Worm (Caenorhabditis elegans) whole organism, L2 larva: ENCODE measurements around the gene C30F2.2.
A peak's percentile ranks its signal among the peaks of the same experiment; 100 is the strongest.

Experiments
- C34F6.9 ChIP-seq: fragments of 150-350 bp; optimal IDR thresholded peaks from 2 replicates; lab custom pipeline; 2014; ENCODE audit warnings: missing biosample characterization, missing genetic modification characterization
- F13H6.1 ChIP-seq: sonication (generic microtip); optimal IDR thresholded peaks from 2 replicates; lab custom pipeline; 2016; ENCODE audit warnings: missing genetic modification characterization, missing compliant biosample characterization
- R02D3.7 ChIP-seq: fragments of 150-350 bp; optimal IDR thresholded peaks from 2 replicates; lab custom pipeline; 2014; ENCODE audit warnings: missing biosample characterization, missing genetic modification characterization
- ZK546.5 ChIP-seq: sonication (generic microtip); optimal IDR thresholded peaks from 2 replicates; lab custom pipeline; 2017; ENCODE audit warnings: missing biosample characterization, missing genetic modification characterization
- alr-1 ChIP-seq: fragments of 150-350 bp; optimal IDR thresholded peaks from 2 replicates; lab custom pipeline; 2014; ENCODE audit warnings: missing biosample characterization, missing genetic modification characterization
- aly-2 ChIP-seq: fragments of 150-350 bp; optimal IDR thresholded peaks from 2 replicates; lab custom pipeline; 2014; ENCODE audit warnings: missing biosample characterization, missing genetic modification characterization
- ama-1 ChIP-seq: fragments of 150-350 bp; optimal IDR thresholded peaks from 2 replicates; lab custom pipeline; 2018; ENCODE audit warnings: inconsistent platforms
- blmp-1 ChIP-seq: sonication (generic microtip); optimal IDR thresholded peaks from 2 replicates; lab custom pipeline; 2017; ENCODE audit warnings: missing genetic modification characterization, mild to moderate bottlenecking, missing compliant biosample characterization, antibody characterized with exemption, moderate library complexity; ENCODE audit not compliant: insufficient read depth
- ceh-82 ChIP-seq: fragments of 150-350 bp; optimal IDR thresholded peaks from 2 replicates; lab custom pipeline; 2014; ENCODE audit warnings: missing biosample characterization, missing genetic modification characterization
- crh-2 ChIP-seq: sonication (generic microtip); optimal IDR thresholded peaks from 2 replicates; lab custom pipeline; 2017; ENCODE audit warnings: missing biosample characterization, missing genetic modification characterization
- dmd-4 ChIP-seq: sonication (generic microtip); optimal IDR thresholded peaks from 2 replicates; lab custom pipeline; 2017; ENCODE audit warnings: missing biosample characterization, missing genetic modification characterization
- egl-27 ChIP-seq: sonication (generic microtip); optimal IDR thresholded peaks from 3 replicates; lab custom pipeline; 2017; ENCODE audit warnings: missing biosample characterization, missing genetic modification reagents, missing genetic modification characterization
- elt-1 ChIP-seq: fragments of 150-350 bp; optimal IDR thresholded peaks from 2 replicates; lab custom pipeline; 2014; ENCODE audit warnings: missing biosample characterization, missing genetic modification characterization
- elt-3 ChIP-seq: sonication (generic microtip); optimal IDR thresholded peaks from 2 replicates; lab custom pipeline; 2017; ENCODE audit warnings: missing biosample characterization, missing genetic modification characterization
- fos-1 ChIP-seq: fragments of 150-350 bp; optimal IDR thresholded peaks from 2 replicates; lab custom pipeline; 2014; ENCODE audit warnings: missing biosample characterization, missing genetic modification characterization
- gmeb-1 ChIP-seq: fragments of 150-350 bp; optimal IDR thresholded peaks from 2 replicates; lab custom pipeline; 2014; ENCODE audit warnings: missing biosample characterization, missing genetic modification characterization
- lin-11 ChIP-seq: fragments of 150-350 bp; sonication (generic microtip); optimal IDR thresholded peaks from 2 replicates; lab custom pipeline; 2014; ENCODE audit warnings: missing biosample characterization, missing genetic modification characterization, inconsistent platforms, mixed read lengths
- lin-39 ChIP-seq: fragments of 150-350 bp; optimal IDR thresholded peaks from 2 replicates; lab custom pipeline; 2014; ENCODE audit warnings: missing biosample characterization, missing genetic modification reagents, missing genetic modification characterization
- lsy-2 ChIP-seq, 2 experiments: fragments of 150-350 bp in 1 of 2; sonication (generic microtip) in 1 of 2; optimal IDR thresholded peaks; 2 replicates each; lab custom pipeline; 2014 to 2017; ENCODE audit warnings: missing biosample characterization in 2 of 2, missing genetic modification characterization in 2 of 2
- mdl-1 ChIP-seq, 2 experiments: fragments of 150-350 bp in 1 of 2; sonication (generic microtip) in 1 of 2; optimal IDR thresholded peaks; 2 replicates each; lab custom pipeline; 2017; ENCODE audit warnings: missing biosample characterization in 2 of 2, missing genetic modification characterization in 2 of 2
- nhr-10 ChIP-seq: sonication (generic microtip); optimal IDR thresholded peaks from 2 replicates; lab custom pipeline; 2017; ENCODE audit warnings: missing biosample characterization, missing genetic modification characterization
- nhr-11 ChIP-seq: fragments of 150-350 bp; optimal IDR thresholded peaks from 2 replicates; lab custom pipeline; 2014; ENCODE audit warnings: missing biosample characterization, missing genetic modification characterization
- nhr-12 ChIP-seq: fragments of 150-350 bp; optimal IDR thresholded peaks from 2 replicates; lab custom pipeline; 2014; ENCODE audit warnings: missing biosample characterization, missing genetic modification characterization
- nhr-129 ChIP-seq: fragments of 150-350 bp; optimal IDR thresholded peaks from 2 replicates; lab custom pipeline; 2014; ENCODE audit warnings: missing biosample characterization, missing genetic modification characterization
- nhr-23 ChIP-seq: fragments of 150-350 bp; optimal IDR thresholded peaks from 2 replicates; lab custom pipeline; 2014; ENCODE audit warnings: missing biosample characterization, missing genetic modification reagents, missing genetic modification characterization
- nhr-237 ChIP-seq: fragments of 150-350 bp; optimal IDR thresholded peaks from 2 replicates; lab custom pipeline; 2014; ENCODE audit warnings: missing biosample characterization, missing genetic modification characterization
- nhr-25 ChIP-seq: fragments of 150-350 bp; sonication (generic microtip); optimal IDR thresholded peaks from 3 replicates; lab custom pipeline; 2014; ENCODE audit warnings: missing biosample characterization, missing genetic modification characterization
- nhr-6 ChIP-seq: fragments of 150-350 bp; optimal IDR thresholded peaks from 2 replicates; lab custom pipeline; 2014; ENCODE audit warnings: missing biosample characterization, missing genetic modification characterization
- sem-4 ChIP-seq: fragments of 150-350 bp; optimal IDR thresholded peaks from 2 replicates; lab custom pipeline; 2014; ENCODE audit warnings: missing biosample characterization, missing genetic modification reagents, missing genetic modification characterization
- skn-1 ChIP-seq: sonication (generic microtip); optimal IDR thresholded peaks from 2 replicates; lab custom pipeline; 2017; ENCODE audit warnings: missing biosample characterization, missing genetic modification characterization
- sma-3 ChIP-seq: sonication (generic microtip); optimal IDR thresholded peaks from 2 replicates; lab custom pipeline; 2016; ENCODE audit warnings: missing genetic modification reagents, missing genetic modification characterization, missing compliant biosample characterization
- unc-39 ChIP-seq: fragments of 150-350 bp; optimal IDR thresholded peaks from 2 replicates; lab custom pipeline; 2014; ENCODE audit warnings: missing biosample characterization, missing genetic modification characterization
- unc-55 ChIP-seq: fragments of 150-350 bp; sonication (generic microtip); optimal IDR thresholded peaks from 3 replicates; lab custom pipeline; 2014; ENCODE audit warnings: missing biosample characterization, missing genetic modification reagents, missing genetic modification characterization
- zag-1 ChIP-seq: fragments of 150-350 bp; optimal IDR thresholded peaks from 2 replicates; lab custom pipeline; 2014; ENCODE audit warnings: missing biosample characterization, missing genetic modification characterization
- ztf-1 ChIP-seq: fragments of 200-800 bp; sonication (Bioruptor generic); conservative IDR thresholded peaks from 2 replicates; pipeline ENCODE4 v1.3.6; 2022; ENCODE audit warnings: missing genetic modification characterization, missing compliant biosample characterization
- ztf-11 ChIP-seq: sonication (generic microtip); optimal IDR thresholded peaks from 2 replicates; lab custom pipeline; 2017; ENCODE audit warnings: missing biosample characterization, missing genetic modification characterization
- ztf-4 ChIP-seq: fragments of 150-350 bp; optimal IDR thresholded peaks from 2 replicates; lab custom pipeline; 2014; ENCODE audit warnings: missing biosample characterization, missing genetic modification characterization

Gene C30F2.2

ce11 chrX:16055245-16055644, 29.8 kb downstream of the C30F2.2 start, which contains the start of gene T27A8.7:
T27A8.7 (plus strand) TSS chrX:16055545.
- TF ChIP-seq dmd-4 (tag; lab: Kevin White, UChicago): no peak
- TF ChIP-seq unc-39: no peak
- TF ChIP-seq nhr-12 (tag; lab: Kevin White, UChicago): no peak
- no peak for TF ChIP-seq nhr-10 (tag; lab: Kevin White, UChicago)
- no peak for TF ChIP-seq nhr-6 (tag; lab: Kevin White, UChicago)
- TF ChIP-seq ztf-11 (tag; lab: Kevin White, UChicago): no peak
- no peak for TF ChIP-seq aly-2 (tag; lab: Kevin White, UChicago)
- no peak for TF ChIP-seq blmp-1 (tag; lab: Kevin White, UChicago)
- TF ChIP-seq lin-11 (tag; lab: Kevin White, UChicago): no peak
- TF ChIP-seq lsy-2 (tag; optimal IDR thresholded peaks at IDR 0.05; lab: Kevin White, UChicago): no peak
- TF ChIP-seq unc-55 (GFP tag; lab: Kevin White, UChicago): no peak
- no peak for TF ChIP-seq R02D3.7 (tag; lab: Kevin White, UChicago)
- no peak for TF ChIP-seq elt-1 (tag; lab: Kevin White, UChicago)
- no peak for TF ChIP-seq sem-4
- no peak for TF ChIP-seq nhr-237 (tag; lab: Kevin White, UChicago)

ce11 chrX:16049573-16049972, 35.4 kb downstream of the C30F2.2 start, which contains the start of gene cpd-2:
cpd-2 (plus strand) TSS chrX:16049873.
- TF ChIP-seq F13H6.1 (tag; lab: Kevin White, UChicago) (no peak), sma-3 (no peak), egl-27 (tag; lab: Kevin White, UChicago) (no peak), ama-1 (lab: Kevin White, UChicago) (no peak), elt-3 (tag; lab: Kevin White, UChicago) (no peak), ztf-4 (tag; lab: Kevin White, UChicago) (no peak), crh-2 (tag; lab: Kevin White, UChicago) (no peak), lsy-2 (tag; optimal IDR thresholded peaks at IDR 0.05; lab: Kevin White, UChicago) (no peak), ceh-82 (no peak)

- TF ChIP-seq unc-55 (GFP tag; lab: Kevin White, UChicago) (peak; percentile 42), nhr-25 (tag; lab: Kevin White, UChicago) (no peak)
Observed at ce11 chrX:16046379-16046778, 38.6 kb downstream of the C30F2.2 start.

ce11 chrX:16044325-16044724, 40.7 kb downstream of the C30F2.2 start:
- TF ChIP-seq sem-4 (no peak), fos-1 (no peak), egl-27 (tag; lab: Kevin White, UChicago) (no peak), zag-1 (tag; lab: Kevin White, UChicago) (no peak), nhr-23 (no peak), ztf-1 (GFP tag; lab: Robert Waterston, UW) (no peak), alr-1 (tag; lab: Kevin White, UChicago) (no peak), elt-1 (tag; lab: Kevin White, UChicago) (no peak), unc-55 (GFP tag; lab: Kevin White, UChicago) (no peak), nhr-237 (tag; lab: Kevin White, UChicago) (no peak), ZK546.5 (tag; lab: Kevin White, UChicago) (no peak), blmp-1 (tag; lab: Kevin White, UChicago) (no peak), crh-2 (tag; lab: Kevin White, UChicago) (no peak), lin-39 (tag; lab: Kevin White, UChicago) (no peak), nhr-10 (tag; lab: Kevin White, UChicago) (no peak), nhr-11 (tag; lab: Kevin White, UChicago) (no peak), gmeb-1 (tag; lab: Kevin White, UChicago) (no peak)

ce11 chrX:16042480-16042879, 42.5 kb downstream of the C30F2.2 start:
- peak; percentile 18 for TF ChIP-seq fos-1
- no peak for TF ChIP-seq zag-1 (tag; lab: Kevin White, UChicago)
- TF ChIP-seq, all 48 proteins: peak for 1

ce11 chrX:16041808-16042207, 43.2 kb downstream of the C30F2.2 start:
- TF ChIP-seq ztf-11 (tag; lab: Kevin White, UChicago) (no peak), sem-4 (no peak), ama-1 (lab: Kevin White, UChicago) (no peak), nhr-129 (no peak), mdl-1 (tag; optimal IDR thresholded peaks at IDR 0.05; lab: Kevin White, UChicago) (no peak), ztf-1 (GFP tag; lab: Robert Waterston, UW) (no peak), C34F6.9 (tag; lab: Kevin White, UChicago) (no peak), sma-3 (no peak), ZK546.5 (tag; lab: Kevin White, UChicago) (no peak), aly-2 (tag; lab: Kevin White, UChicago) (no peak), skn-1 (tag; lab: Kevin White, UChicago) (no peak), dmd-4 (tag; lab: Kevin White, UChicago) (no peak), elt-3 (tag; lab: Kevin White, UChicago) (no peak), lsy-2 (tag; optimal IDR thresholded peaks at IDR 0.05; lab: Kevin White, UChicago) (no peak)
